Worm (Caenorhabditis elegans): ENCODE data around the gene ttr-50.

DNA sequence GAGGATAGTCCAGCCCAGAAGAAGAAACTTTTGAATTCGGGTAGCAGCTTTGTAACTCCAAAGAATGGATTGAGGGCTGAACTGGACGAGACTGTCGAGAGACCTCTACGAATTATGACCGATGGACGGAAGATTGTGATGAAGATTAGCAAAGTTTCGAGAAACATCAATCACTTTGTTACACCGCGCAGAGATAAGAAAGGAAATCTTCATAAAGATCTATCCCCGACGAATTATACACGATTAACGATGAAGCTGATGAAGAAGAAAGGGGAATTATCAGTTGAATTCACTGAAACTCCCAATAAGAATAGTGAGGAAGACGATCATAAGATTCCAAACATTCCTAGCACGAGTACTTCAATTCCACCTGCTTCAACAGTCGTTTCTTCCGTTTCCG is 41.1 kb downstream of the ttr-50 start:
- TF ChIP-seq med-1 (GFP tag; optimal IDR thresholded peaks at IDR 0.05; ENCODE audit: insufficient read depth) (no peak), flt-1 (GFP tag; IDR thresholded peaks at IDR 0.05) (no peak), ref-1 (GFP tag; conservative IDR thresholded peaks at IDR 0.05) (no peak)

All from whole organism, midembryonic.